Worm (Caenorhabditis elegans) whole organism, early embryonic: ENCODE measurements around the gene acbp-8.

Source experiments
- B0310.2 ChIP-seq: sonication (generic microtip); optimal IDR thresholded peaks from 2 replicates; lab custom pipeline; 2016; ENCODE audit warnings: mild to moderate bottlenecking, missing genetic modification characterization, missing compliant biosample characterization
- F13C5.2 ChIP-seq: sonication (generic microtip); optimal IDR thresholded peaks from 2 replicates; lab custom pipeline; 2017; ENCODE audit warnings: mild to moderate bottlenecking, missing genetic modification characterization, inconsistent platforms, missing compliant biosample characterization
- aly-1 ChIP-seq: sonication (generic microtip); optimal IDR thresholded peaks from 2 replicates; lab custom pipeline; 2016; ENCODE audit warnings: missing genetic modification characterization, missing compliant biosample characterization
- ama-1 ChIP-seq: fragments of 150-350 bp; optimal IDR thresholded peaks from 2 replicates; lab custom pipeline; 2014
- ceh-13 ChIP-seq: fragments of 200-800 bp; sonication (Bioruptor generic); optimal IDR thresholded peaks from 2 replicates; lab custom pipeline; 2018; ENCODE audit warnings: mild to moderate bottlenecking, missing genetic modification characterization, missing compliant biosample characterization
- ceh-36 ChIP-seq: sonication (generic microtip); optimal IDR thresholded peaks from 2 replicates; lab custom pipeline; 2016; ENCODE audit warnings: missing genetic modification characterization, inconsistent platforms, missing compliant biosample characterization
- ets-7 ChIP-seq: sonication (generic microtip); optimal IDR thresholded peaks from 2 replicates; lab custom pipeline; 2016; ENCODE audit warnings: missing genotype, missing genetic modification characterization, missing compliant biosample characterization
- flt-1 ChIP-seq: fragments of 200-800 bp; sonication (Bioruptor generic); IDR thresholded peaks from 2 replicates; pipeline ENCODE4 v1.3.6; 2022; ENCODE audit warnings: missing genetic modification characterization, missing compliant biosample characterization
- hmbx-1 ChIP-seq: sonication (generic microtip); optimal IDR thresholded peaks from 2 replicates; lab custom pipeline; 2016; ENCODE audit warnings: mild to moderate bottlenecking, missing genetic modification characterization, missing compliant biosample characterization
- hmg-4 ChIP-seq: fragments of 200-800 bp; sonication (Bioruptor generic); optimal IDR thresholded peaks from 2 replicates; lab custom pipeline; 2018; ENCODE audit warnings: mild to moderate bottlenecking, missing genetic modification characterization, missing compliant biosample characterization
- hnd-1 ChIP-seq: sonication (generic microtip); optimal IDR thresholded peaks from 2 replicates; lab custom pipeline; 2016; ENCODE audit warnings: missing genetic modification characterization, missing compliant biosample characterization
- pes-1 ChIP-seq: fragments of 200-800 bp; sonication (Bioruptor generic); IDR thresholded peaks from 2 replicates; pipeline ENCODE4 v1.3.6; 2022; ENCODE audit warnings: missing genetic modification reagents, missing genetic modification characterization, missing compliant biosample characterization
- scrt-1 ChIP-seq: fragments of 200-800 bp; sonication (Bioruptor generic); IDR thresholded peaks from 2 replicates; pipeline ENCODE4 v1.3.6; 2022; ENCODE audit warnings: missing genetic modification characterization, missing compliant biosample characterization
- sea-1 ChIP-seq: fragments of 200-800 bp; sonication (Bioruptor generic); conservative IDR thresholded peaks from 2 replicates; pipeline ENCODE4 v1.3.6; 2022; ENCODE audit warnings: missing genetic modification characterization, missing compliant biosample characterization
- tbx-11 ChIP-seq: fragments of 200-800 bp; sonication (Bioruptor generic); IDR thresholded peaks from 2 replicates; pipeline ENCODE4 v1.3.6; 2022; ENCODE audit warnings: missing genetic modification characterization, missing compliant biosample characterization
- tbx-37 ChIP-seq: fragments of 200-800 bp; sonication (Bioruptor generic); conservative IDR thresholded peaks from 2 replicates; pipeline ENCODE4 v1.3.6; 2022; ENCODE audit warnings: missing genetic modification reagents, missing genetic modification characterization, missing compliant biosample characterization
- tra-4 ChIP-seq: sonication (generic microtip); optimal IDR thresholded peaks from 2 replicates; lab custom pipeline; 2017; ENCODE audit warnings: missing genetic modification characterization, missing compliant biosample characterization

The acbp-8 gene

ce11 chrIII:2641659-2642058, 12.8 kb downstream of the acbp-8 start:
- TF ChIP-seq ceh-36 (peak; percentile 52), hnd-1 (tag; lab: Kevin White, UChicago) (no peak)

- TF ChIP-seq ceh-36 (peak; percentile 47), ceh-13 (no peak)
These were observed 18.5 kb downstream of the acbp-8 start for ce11 chrIII:2647194-2647925.

ce11 chrIII:2651519-2651918, 22.7 kb downstream of the acbp-8 start:
- TF ChIP-seq hmbx-1 (tag; lab: Kevin White, UChicago) = no peak
- TF ChIP-seq tbx-11 (GFP tag; lab: Robert Waterston, UW) = no peak
- no peak for TF ChIP-seq F13C5.2 (tag; lab: Kevin White, UChicago)
- no peak for TF ChIP-seq sea-1 (GFP tag; lab: Robert Waterston, UW)
- TF ChIP-seq B0310.2 (tag; lab: Kevin White, UChicago) = no peak
- no peak for TF ChIP-seq hmg-4 (GFP tag; lab: Kevin White, UChicago)
- TF ChIP-seq ama-1 = no peak
- no peak for TF ChIP-seq tbx-37 (GFP tag; lab: Robert Waterston, UW)
- TF ChIP-seq flt-1 (GFP tag; lab: Robert Waterston, UW) = no peak

- TF ChIP-seq ama-1 (no peak), tbx-11 (GFP tag; lab: Robert Waterston, UW) (no peak), hmg-4 (GFP tag; lab: Kevin White, UChicago) (no peak), aly-1 (tag; lab: Kevin White, UChicago) (no peak), F13C5.2 (tag; lab: Kevin White, UChicago) (no peak), sea-1 (GFP tag; lab: Robert Waterston, UW) (no peak), B0310.2 (tag; lab: Kevin White, UChicago) (no peak), ceh-13 (no peak), tra-4 (tag; lab: Kevin White, UChicago) (no peak), ets-7 (no peak), hnd-1 (tag; lab: Kevin White, UChicago) (no peak), ceh-36 (no peak), hmbx-1 (tag; lab: Kevin White, UChicago) (no peak), pes-1 (GFP tag; lab: Robert Waterston, UW) (no peak), scrt-1 (GFP tag; lab: Robert Waterston, UW) (no peak)
These were observed 24.1 kb downstream of the acbp-8 start for ce11 chrIII:2652704-2653566.

- TF ChIP-seq flt-1 (GFP tag; lab: Robert Waterston, UW) (no peak), ceh-13 (no peak), sea-1 (GFP tag; lab: Robert Waterston, UW) (no peak), tbx-11 (GFP tag; lab: Robert Waterston, UW) (no peak), ceh-36 (no peak), hmg-4 (GFP tag; lab: Kevin White, UChicago) (no peak), ets-7 (no peak), hnd-1 (tag; lab: Kevin White, UChicago) (no peak)
These were observed 27.4 kb downstream of the acbp-8 start for ce11 chrIII:2656168-2656567.

ce11 chrIII:2657783-2658182, 29.0 kb downstream of the acbp-8 start, which contains the start of gene let-805:
Gene let-805, plus strand, starts transcription at chrIII:2658083.
- no peak for TF ChIP-seq hmg-4 (GFP tag; lab: Kevin White, UChicago)
- no peak for TF ChIP-seq sea-1 (GFP tag; lab: Robert Waterston, UW)
- no peak for TF ChIP-seq hmbx-1 (tag; lab: Kevin White, UChicago)
- no peak for TF ChIP-seq scrt-1 (GFP tag; lab: Robert Waterston, UW)
- TF ChIP-seq pes-1 (GFP tag; lab: Robert Waterston, UW) = no peak
- TF ChIP-seq tbx-11 (GFP tag; lab: Robert Waterston, UW) = no peak
- no peak for TF ChIP-seq tbx-37 (GFP tag; lab: Robert Waterston, UW)
- TF ChIP-seq ceh-13 = no peak
- no peak for TF ChIP-seq flt-1 (GFP tag; lab: Robert Waterston, UW)
- no peak for TF ChIP-seq ama-1
- TF ChIP-seq aly-1 (tag; lab: Kevin White, UChicago) = no peak

ce11 chrIII:2675449-2675848, 46.6 kb downstream of the acbp-8 start:
- TF ChIP-seq ceh-36 (peak; percentile 88), ama-1 (no peak)

- TF ChIP-seq tbx-37 (GFP tag; lab: Robert Waterston, UW) (no peak), pes-1 (GFP tag; lab: Robert Waterston, UW) (no peak), scrt-1 (GFP tag; lab: Robert Waterston, UW) (no peak), sea-1 (GFP tag; lab: Robert Waterston, UW) (no peak), hmbx-1 (tag; lab: Kevin White, UChicago) (no peak), hnd-1 (tag; lab: Kevin White, UChicago) (no peak), tbx-11 (GFP tag; lab: Robert Waterston, UW) (no peak), ama-1 (no peak), flt-1 (GFP tag; lab: Robert Waterston, UW) (no peak), hmg-4 (GFP tag; lab: Kevin White, UChicago) (no peak), aly-1 (tag; lab: Kevin White, UChicago) (no peak), ceh-36 (no peak), F13C5.2 (tag; lab: Kevin White, UChicago) (no peak)
These were observed 47.3 kb downstream of the acbp-8 start for ce11 chrIII:2676097-2676496.
